Worm (Caenorhabditis elegans): ENCODE results near the gene R05G9R.1.

- TF ChIP-seq blmp-1 (tag; optimal IDR thresholded peaks at IDR 0.05) (no peak), lsy-2 (tag; optimal IDR thresholded peaks at IDR 0.05) (no peak), snpc-4 (tag; optimal IDR thresholded peaks at IDR 0.05) (no peak), nhr-2 (tag; optimal IDR thresholded peaks at IDR 0.05) (no peak), lin-13 (tag; optimal IDR thresholded peaks at IDR 0.05) (no peak), lin-32 (GFP tag; optimal IDR thresholded peaks at IDR 0.05) (no peak), ztf-11 (tag; optimal IDR thresholded peaks at IDR 0.05) (no peak), nhr-237 (tag; optimal IDR thresholded peaks at IDR 0.05) (no peak), cnd-1 (tag; optimal IDR thresholded peaks at IDR 0.05) (no peak), drap-1 (GFP tag; optimal IDR thresholded peaks at IDR 0.05) (no peak)
These were observed 16.7 kb downstream of the R05G9R.1 start for ce11 chrII:6497137-6497536.

All from whole organism, mixed stage, embryonic.